Fruit fly (Drosophila melanogaster) whole organism, adult: ENCODE results near the gene pug.

Experiments
- CG33017 ChIP-seq: fragments of 200-800 bp; sonication (Bioruptor generic); optimal IDR thresholded peaks from 2 replicates; lab custom pipeline; 2018; ENCODE audit warnings: missing biosample characterization, mild to moderate bottlenecking, missing genetic modification characterization, moderate library complexity
- Hr96 ChIP-seq: fragments of 200-800 bp; sonication (Bioruptor generic); optimal IDR thresholded peaks from 2 replicates; lab custom pipeline; 2016; ENCODE audit warnings: missing biosample characterization, missing genetic modification characterization
- cnc ChIP-seq, 2 experiments: fragments of >200 bp; optimal IDR thresholded peaks; 2 replicates each; lab custom pipeline; 2017
- kay ChIP-seq: fragments of 200-800 bp; sonication (Bioruptor generic); peaks from one replicate; lab custom pipeline; 2016; ENCODE audit warnings: missing biosample characterization, missing genetic modification characterization, borderline replicate concordance
- pad ChIP-seq: fragments of 200-800 bp; sonication (Bioruptor generic); optimal IDR thresholded peaks from 3 replicates; lab custom pipeline; 2017; ENCODE audit warnings: missing biosample characterization, missing genetic modification characterization, mild to moderate bottlenecking, moderate library complexity, missing genetic modification reagents

DNA sequence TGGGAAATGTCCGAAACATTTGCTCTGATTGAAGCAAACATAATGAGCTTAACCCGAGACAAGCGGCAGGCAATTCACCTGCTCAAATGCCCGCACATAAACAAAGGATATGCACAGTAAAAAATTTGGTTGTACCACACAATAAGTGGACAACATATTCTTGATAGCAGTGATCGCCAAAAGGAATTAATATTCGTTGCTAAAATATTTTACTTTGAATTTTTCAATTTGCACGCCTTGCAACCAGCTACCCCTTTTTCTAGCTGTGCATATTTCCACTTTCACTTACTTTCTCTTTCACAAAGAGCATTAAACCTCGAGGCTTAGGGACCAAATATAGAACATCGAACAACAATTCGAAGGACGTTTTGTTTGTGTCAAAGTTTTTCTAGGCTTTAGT, 51.3 kb downstream of the pug start:
- TF ChIP-seq kay (GFP tag; lab: Kevin White, UChicago) (no peak), pad (no peak), cnc (optimal IDR thresholded peaks at IDR 0.05; lab: Kevin White, UChicago) (no peak), Hr96 (GFP tag; lab: Kevin White, UChicago) (no peak), CG33017 (tag; lab: Kevin White, UChicago) (no peak)
